Worm (Caenorhabditis elegans): Measurements from ENCODE around the gene srj-33.
A peak's percentile ranks its signal among the peaks of the same experiment; 100 is the strongest.

srj-33 gene

DNA sequence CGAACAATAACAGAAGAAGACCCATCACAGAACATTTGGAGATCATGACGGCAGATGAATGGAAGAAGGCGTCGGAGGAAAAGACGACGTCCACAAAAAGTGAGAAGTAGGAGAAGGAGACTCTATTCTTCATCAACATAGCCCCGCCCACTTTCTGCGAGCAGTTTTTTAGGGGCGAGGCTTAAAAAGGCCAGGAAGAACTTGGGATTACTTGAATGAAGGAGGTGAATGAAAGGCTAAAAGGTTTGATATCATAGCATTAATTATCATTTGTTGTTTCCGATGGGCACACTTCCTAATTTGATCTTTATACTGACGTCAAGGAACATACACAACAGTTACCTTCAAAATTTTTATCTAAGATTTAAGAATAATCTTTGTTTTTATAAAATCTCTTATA lies 11.5 kb upstream of the srj-33 start, which contains the start of gene nlp-58:
TSS of gene nlp-58 (minus strand) at position 101 of the 400 bp plus-strand sequence.
- TF ChIP-seq attf-6 (GFP tag; IDR thresholded peaks at IDR 0.05) (no peak), unc-130 (GFP tag; optimal IDR thresholded peaks at IDR 0.05) (no peak), F37B4.10 (GFP tag; IDR thresholded peaks at IDR 0.05) (no peak)

DNA sequence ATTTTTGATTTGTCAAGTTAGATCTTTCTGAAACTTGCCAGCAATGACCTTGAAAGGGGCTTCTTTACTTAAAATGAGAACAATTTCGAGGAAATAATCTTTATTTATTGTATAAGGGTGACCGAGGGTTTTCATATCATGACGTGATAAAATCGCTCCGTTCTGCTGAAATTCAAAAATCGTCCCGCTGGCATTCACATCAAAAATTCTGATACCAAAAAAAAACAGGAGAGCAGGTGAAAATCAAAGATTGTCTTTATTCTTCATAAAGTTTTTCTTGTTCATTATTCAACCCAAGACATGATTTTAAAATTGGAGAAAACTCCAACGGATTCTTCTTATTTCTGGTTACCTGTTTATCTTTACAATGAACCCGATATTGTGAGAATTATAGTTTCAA lies 6.8 kb upstream of the srj-33 start, which contains the start of gene sre-28:
TSS of gene sre-28 (plus strand) at position 301 of the 400 bp plus-strand sequence.
- TF ChIP-seq dox-1 (GFP tag; IDR thresholded peaks at IDR 0.05) (no peak), let-607 (tag; optimal IDR thresholded peaks at IDR 0.05) (no peak)

DNA sequence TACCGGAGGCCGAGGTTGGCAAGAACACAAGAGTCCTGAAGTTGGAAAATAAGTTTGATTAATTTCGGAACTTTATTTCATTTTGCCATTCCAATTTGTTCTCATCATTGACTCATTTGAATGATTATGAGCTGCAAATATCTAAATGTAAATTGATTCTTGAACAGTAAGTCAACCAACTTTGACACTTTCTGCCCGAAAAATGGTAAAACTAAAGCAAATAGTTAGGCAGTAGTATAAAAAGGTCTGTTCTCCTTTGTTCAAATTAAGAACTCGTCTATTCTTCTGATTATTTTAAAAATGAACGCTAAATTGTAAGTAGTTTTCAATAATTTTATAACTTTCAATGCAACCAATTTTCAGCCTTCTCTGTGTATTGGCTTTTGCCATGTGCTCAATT lies 5.7 kb upstream of the srj-33 start, which contains the start of gene fipr-12:
TSS of gene fipr-12 (plus strand) at position 301 of the 400 bp plus-strand sequence.
- TF ChIP-seq ceh-40 (GFP tag; IDR thresholded peaks at IDR 0.05) (no peak), repo-1 (tag; optimal IDR thresholded peaks at IDR 0.05) (no peak), nhr-80 (tag; optimal IDR thresholded peaks at IDR 0.05) (no peak), ceh-91 (GFP tag; IDR thresholded peaks at IDR 0.05) (no peak), F52B5.7 (tag; optimal IDR thresholded peaks at IDR 0.05) (no peak), attf-5 (GFP tag; optimal IDR thresholded peaks at IDR 0.05) (no peak)

DNA sequence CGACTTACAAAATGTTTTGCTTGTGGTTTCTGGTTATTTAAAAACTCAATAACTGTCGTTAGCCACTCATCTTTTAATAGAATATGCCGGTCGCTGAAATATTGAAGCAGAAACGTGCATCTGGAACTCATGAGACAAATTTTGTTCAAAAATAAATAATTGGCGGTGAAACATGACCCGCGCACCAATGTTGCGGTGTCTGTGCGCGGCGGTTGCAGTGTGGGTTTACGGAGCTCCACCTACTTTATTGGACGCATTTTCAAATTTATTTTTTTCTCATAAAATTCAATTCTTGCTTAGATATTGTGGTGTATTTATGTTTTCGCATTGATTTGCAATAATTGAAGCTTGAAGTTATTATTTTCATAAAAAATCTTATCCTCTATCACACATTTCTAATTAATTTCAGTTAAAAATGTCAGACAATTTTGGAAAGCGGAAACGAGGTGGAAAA lies 6.7 kb downstream of the srj-33 start, which contains the start of the genes rmh-2 and suds-3:
TSS of gene rmh-2 (minus strand) at position 164 of the 454 bp plus-strand sequence.
TSS of gene suds-3 (plus strand) at position 404 of the 454 bp plus-strand sequence.
- no peak for TF ChIP-seq gei-17 (GFP tag; optimal IDR thresholded peaks at IDR 0.05)
- TF ChIP-seq efl-1 (GFP tag; optimal IDR thresholded peaks at IDR 0.05) = peak; percentile 61
- TF ChIP-seq F23B12.7 (tag; optimal IDR thresholded peaks at IDR 0.05; ENCODE audit: insufficient read depth) = peak; percentile 37
- TF ChIP-seq lsl-1 (GFP tag; optimal IDR thresholded peaks at IDR 0.05) = peak; percentile 7
- TF ChIP-seq dpl-1 (GFP tag; optimal IDR thresholded peaks at IDR 0.05) = peak; percentile 20
- no peak for TF ChIP-seq F49E8.2 (tag; optimal IDR thresholded peaks at IDR 0.05; ENCODE audit: insufficient read depth)
- peak; percentile 35; the same call in 1 of the 2 replicates for TF ChIP-seq madf-6 (GFP tag; IDR thresholded peaks at IDR 0.05)

DNA sequence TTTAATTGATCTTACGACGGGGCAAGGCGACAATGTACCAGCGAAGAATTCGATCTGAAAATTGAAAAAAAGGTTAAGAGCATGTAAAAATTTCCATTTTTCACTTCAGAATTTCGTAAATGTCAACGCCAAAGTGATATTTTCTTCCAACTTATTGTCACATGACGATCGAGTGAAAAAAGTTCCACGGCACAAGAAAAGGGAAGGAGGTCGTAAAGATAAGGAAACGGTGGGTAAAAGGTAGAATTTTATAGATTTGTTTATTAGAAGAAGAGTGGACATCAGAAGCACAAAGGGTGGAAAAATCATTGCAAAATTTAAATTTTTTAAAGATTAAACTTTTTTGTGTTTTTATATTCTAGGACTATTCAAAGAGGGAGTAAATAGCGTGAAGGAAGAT lies 9.4 kb downstream of the srj-33 start:
- TF ChIP-seq F37B4.10 (GFP tag; IDR thresholded peaks at IDR 0.05) = no peak
- no peak for TF ChIP-seq zim-3 (tag; optimal IDR thresholded peaks at IDR 0.05)
- no peak for TF ChIP-seq lag-1 (GFP tag; IDR thresholded peaks at IDR 0.05)
- no peak for TF ChIP-seq lsy-27 (tag; optimal IDR thresholded peaks at IDR 0.05; ENCODE audit: borderline replicate concordance, insufficient read depth)
- TF ChIP-seq hlh-12 (tag; optimal IDR thresholded peaks at IDR 0.05) = no peak
- no peak for TF ChIP-seq Y53F4B.3 (GFP tag; IDR thresholded peaks at IDR 0.05)
- no peak for TF ChIP-seq egrh-3 (GFP tag; IDR thresholded peaks at IDR 0.05)
- TF ChIP-seq ets-4 (GFP tag; optimal IDR thresholded peaks at IDR 0.05) = no peak
- no peak for TF ChIP-seq nfya-2 (GFP tag; IDR thresholded peaks at IDR 0.05)
- no peak for TF ChIP-seq hlh-26 (GFP tag; conservative IDR thresholded peaks at IDR 0.05)
- TF ChIP-seq unc-62 (GFP tag; optimal IDR thresholded peaks at IDR 0.05) = no peak
- TF ChIP-seq nhr-179 (tag; optimal IDR thresholded peaks at IDR 0.05) = no peak
- TF ChIP-seq F33H1.4 (GFP tag; IDR thresholded peaks at IDR 0.05) = no peak
- TF ChIP-seq nhr-120 (GFP tag; IDR thresholded peaks at IDR 0.05) = no peak
- no peak for TF ChIP-seq hmg-1.2 (GFP tag; IDR thresholded peaks at IDR 0.05)
- TF ChIP-seq Y53G8AR.9 (GFP tag; conservative IDR thresholded peaks at IDR 0.05) = 0 out of 2 replicates have a peak, but pooled peaks have one; percentile 44
- peak; percentile 43 to 49 for TF ChIP-seq let-607 (tag; optimal IDR thresholded peaks at IDR 0.05)
- TF ChIP-seq lsl-1 (GFP tag; optimal IDR thresholded peaks at IDR 0.05) = no peak
- no peak for TF ChIP-seq attf-6 (GFP tag; IDR thresholded peaks at IDR 0.05)
- TF ChIP-seq Y95B8A.8 (GFP tag; IDR thresholded peaks at IDR 0.05) = no peak
- TF ChIP-seq cebp-2 (GFP tag; IDR thresholded peaks at IDR 0.05) = no peak
- TF ChIP-seq lin-40 (tag; optimal IDR thresholded peaks at IDR 0.05) = no peak
- peak; percentile 60 for TF ChIP-seq nhr-80 (tag; optimal IDR thresholded peaks at IDR 0.05)
- no peak for TF ChIP-seq B0019.2 (GFP tag; conservative IDR thresholded peaks at IDR 0.05)

All from whole organism, young adult.